Worm (Caenorhabditis elegans): ENCODE results near the gene morc-1.

morc-1 gene

ce11 chrIII:5160803-5161202, 45.9 kb downstream of the morc-1 start:
- no peak for TF ChIP-seq mbf-1 (tag; optimal IDR thresholded peaks at IDR 0.05)
- TF ChIP-seq Y55F3AM.14 (GFP tag; optimal IDR thresholded peaks at IDR 0.05): no peak
- no peak for TF ChIP-seq nhr-21 (tag; optimal IDR thresholded peaks at IDR 0.05)
- no peak for TF ChIP-seq sma-3 (GFP tag; optimal IDR thresholded peaks at IDR 0.05)
- no peak for TF ChIP-seq zag-1 (tag; optimal IDR thresholded peaks at IDR 0.05)
- no peak for TF ChIP-seq nhr-6 (tag; optimal IDR thresholded peaks at IDR 0.05)
- no peak for TF ChIP-seq alr-1 (tag; optimal IDR thresholded peaks at IDR 0.05)
- no peak for TF ChIP-seq nhr-129 (tag; optimal IDR thresholded peaks at IDR 0.05)
- no peak for TF ChIP-seq blmp-1 (tag; optimal IDR thresholded peaks at IDR 0.05; ENCODE audit: insufficient read depth)
- TF ChIP-seq fos-1 (tag; optimal IDR thresholded peaks at IDR 0.05): no peak
- no peak for TF ChIP-seq nhr-12 (tag; optimal IDR thresholded peaks at IDR 0.05)
- no peak for TF ChIP-seq sma-9 (GFP tag; optimal IDR thresholded peaks at IDR 0.05)
- TF ChIP-seq sma-9 (tag; optimal IDR thresholded peaks at IDR 0.05): no peak
- TF ChIP-seq crh-2 (tag; optimal IDR thresholded peaks at IDR 0.05): no peak
- no peak for TF ChIP-seq ztf-4 (tag; optimal IDR thresholded peaks at IDR 0.05)
- TF ChIP-seq ztf-11 (tag; optimal IDR thresholded peaks at IDR 0.05): no peak
- TF ChIP-seq skn-1 (tag; optimal IDR thresholded peaks at IDR 0.05): no peak
- TF ChIP-seq egl-27 (tag; optimal IDR thresholded peaks at IDR 0.05): no peak
- no peak for TF ChIP-seq ztf-1 (GFP tag; conservative IDR thresholded peaks at IDR 0.05)
- TF ChIP-seq nhr-25 (tag; optimal IDR thresholded peaks at IDR 0.05): no peak

- TF ChIP-seq nhr-11 (tag; optimal IDR thresholded peaks at IDR 0.05): no peak
- TF ChIP-seq mab-5 (tag; optimal IDR thresholded peaks at IDR 0.05): no peak
- no peak for TF ChIP-seq lsy-2 (tag; optimal IDR thresholded peaks at IDR 0.05)
- no peak for TF ChIP-seq unc-39 (tag; optimal IDR thresholded peaks at IDR 0.05)
- TF ChIP-seq nhr-21 (tag; optimal IDR thresholded peaks at IDR 0.05): no peak
- TF ChIP-seq sem-4 (tag; optimal IDR thresholded peaks at IDR 0.05): no peak
- no peak for TF ChIP-seq ceh-16 (tag; optimal IDR thresholded peaks at IDR 0.05)
- TF ChIP-seq lin-13 (GFP tag; optimal IDR thresholded peaks at IDR 0.05): no peak
- TF ChIP-seq ceh-82 (tag; optimal IDR thresholded peaks at IDR 0.05): no peak
- TF ChIP-seq nhr-10 (tag; optimal IDR thresholded peaks at IDR 0.05): no peak
- TF ChIP-seq elt-3 (tag; optimal IDR thresholded peaks at IDR 0.05): no peak
- no peak for TF ChIP-seq nhr-23 (tag; optimal IDR thresholded peaks at IDR 0.05)
- TF ChIP-seq ztf-4 (tag; optimal IDR thresholded peaks at IDR 0.05): no peak
- no peak for TF ChIP-seq gmeb-1 (tag; optimal IDR thresholded peaks at IDR 0.05)
Measured at ce11 chrIII:5159505-5159904, 47.2 kb downstream of the morc-1 start, which contains the start of gene T10F2.5. Gene T10F2.5, minus strand, starts transcription at chrIII:5159605.

- no peak for TF ChIP-seq dmd-4 (tag; optimal IDR thresholded peaks at IDR 0.05)
- TF ChIP-seq aly-2 (tag; optimal IDR thresholded peaks at IDR 0.05): no peak
- TF ChIP-seq F13H6.1 (tag; optimal IDR thresholded peaks at IDR 0.05): no peak
- TF ChIP-seq lin-13 (GFP tag; optimal IDR thresholded peaks at IDR 0.05): no peak
- no peak for TF ChIP-seq crh-2 (tag; optimal IDR thresholded peaks at IDR 0.05)
- no peak for TF ChIP-seq fos-1 (tag; optimal IDR thresholded peaks at IDR 0.05)
- TF ChIP-seq unc-55 (GFP tag; optimal IDR thresholded peaks at IDR 0.05): no peak
- no peak for TF ChIP-seq snpc-4 (tag; optimal IDR thresholded peaks at IDR 0.05)
- no peak for TF ChIP-seq gmeb-1 (tag; optimal IDR thresholded peaks at IDR 0.05)
- no peak for TF ChIP-seq nhr-10 (tag; optimal IDR thresholded peaks at IDR 0.05)
- no peak for TF ChIP-seq peb-1 (tag; optimal IDR thresholded peaks at IDR 0.05)
Measured at ce11 chrIII:5158674-5159073, 48.0 kb downstream of the morc-1 start, which contains the start of gene oxy-4. Gene oxy-4, minus strand, starts transcription at chrIII:5158774.

- TF ChIP-seq dmd-4 (tag; optimal IDR thresholded peaks at IDR 0.05) (no peak), nhr-23 (tag; optimal IDR thresholded peaks at IDR 0.05) (no peak), C34F6.9 (tag; optimal IDR thresholded peaks at IDR 0.05) (no peak), unc-62 (GFP tag; optimal IDR thresholded peaks at IDR 0.05) (no peak), R02D3.7 (tag; optimal IDR thresholded peaks at IDR 0.05) (no peak), lin-11 (tag; optimal IDR thresholded peaks at IDR 0.05) (no peak), Y55F3AM.14 (GFP tag; optimal IDR thresholded peaks at IDR 0.05) (no peak), ama-1 (optimal IDR thresholded peaks at IDR 0.05) (no peak), elt-3 (tag; optimal IDR thresholded peaks at IDR 0.05) (no peak), nhr-77 (tag; optimal IDR thresholded peaks at IDR 0.05) (no peak), snpc-4 (tag; optimal IDR thresholded peaks at IDR 0.05) (no peak)
Measured at ce11 chrIII:5155393-5155792, 51.3 kb downstream of the morc-1 start.

Measured in whole organism, L2 larva.